Worm (Caenorhabditis elegans) whole organism, late embryonic: ENCODE data around the gene Y22F5A.11.

ENCODE experiments used
- C38D4.7 ChIP-seq: fragments of 200-800 bp; sonication (Bioruptor generic); optimal IDR thresholded peaks from 2 replicates; lab custom pipeline; 2018; ENCODE audit warnings: mild to moderate bottlenecking, missing genetic modification characterization, moderate library complexity, missing compliant biosample characterization
- T23F11.4 ChIP-seq: fragments of 200-800 bp; sonication (Bioruptor generic); optimal IDR thresholded peaks from 2 replicates; lab custom pipeline; 2018; ENCODE audit warnings: mild to moderate bottlenecking, missing genetic modification characterization, missing compliant biosample characterization
- Y22D7AL.16 ChIP-seq: sonication (generic microtip); optimal IDR thresholded peaks from 2 replicates; lab custom pipeline; 2016; ENCODE audit warnings: missing genetic modification characterization, missing compliant biosample characterization
- ahr-1 ChIP-seq: sonication (generic microtip); optimal IDR thresholded peaks from 2 replicates; lab custom pipeline; 2016; ENCODE audit warnings: missing genetic modification characterization, missing compliant biosample characterization
- ama-1 ChIP-seq: fragments of 150-350 bp; optimal IDR thresholded peaks from 2 replicates; lab custom pipeline; 2014
- ceh-30 ChIP-seq: fragments of 150-350 bp; optimal IDR thresholded peaks from 2 replicates; lab custom pipeline; 2014; ENCODE audit warnings: missing biosample characterization, missing genetic modification characterization
- ceh-31 ChIP-seq: sonication (generic microtip); optimal IDR thresholded peaks from 2 replicates; lab custom pipeline; 2016; ENCODE audit warnings: missing genetic modification characterization, missing compliant biosample characterization
- ceh-45 ChIP-seq: fragments of 200-800 bp; sonication (Bioruptor generic); IDR thresholded peaks from 2 replicates; pipeline ENCODE4 v1.3.6; 2022; ENCODE audit warnings: missing genetic modification reagents, missing genetic modification characterization, missing compliant biosample characterization
- ceh-6 ChIP-seq: fragments of 200-800 bp; sonication (Bioruptor generic); optimal IDR thresholded peaks from 2 replicates; lab custom pipeline; 2018; ENCODE audit warnings: mild to moderate bottlenecking, missing genetic modification characterization, missing compliant biosample characterization
- elt-2 ChIP-seq: sonication (generic microtip); optimal IDR thresholded peaks from 2 replicates; lab custom pipeline; 2016; ENCODE audit warnings: missing genetic modification reagents, missing genetic modification characterization, missing compliant biosample characterization
- elt-4 ChIP-seq: sonication (generic microtip); optimal IDR thresholded peaks from 2 replicates; lab custom pipeline; 2016; ENCODE audit warnings: missing genetic modification characterization, missing compliant biosample characterization
- eyg-1 ChIP-seq: sonication (generic microtip); optimal IDR thresholded peaks from 2 replicates; lab custom pipeline; 2016; ENCODE audit warnings: missing genotype, missing genetic modification characterization, missing compliant biosample characterization
- fkh-10 ChIP-seq: fragments of 150-350 bp; optimal IDR thresholded peaks from 2 replicates; lab custom pipeline; 2014; ENCODE audit warnings: missing biosample characterization, missing genetic modification reagents, missing genetic modification characterization
- fkh-6 ChIP-seq: sonication (generic microtip); optimal IDR thresholded peaks from 2 replicates; lab custom pipeline; 2016; ENCODE audit warnings: missing genetic modification characterization, missing compliant biosample characterization
- gmeb-2 ChIP-seq: sonication (generic microtip); optimal IDR thresholded peaks from 2 replicates; lab custom pipeline; 2016; ENCODE audit warnings: missing genetic modification characterization, inconsistent platforms, missing compliant biosample characterization
- hlh-15 ChIP-seq: sonication (generic microtip); optimal IDR thresholded peaks from 2 replicates; lab custom pipeline; 2016; ENCODE audit warnings: missing genetic modification characterization, missing compliant biosample characterization
- hlh-8 ChIP-seq: sonication (generic microtip); optimal IDR thresholded peaks from 2 replicates; lab custom pipeline; 2016; ENCODE audit warnings: missing genotype, missing genetic modification characterization, missing compliant biosample characterization
- lim-6 ChIP-seq: sonication (generic microtip); optimal IDR thresholded peaks from 2 replicates; lab custom pipeline; 2016; ENCODE audit warnings: missing genetic modification characterization, missing compliant biosample characterization
- nhr-232 ChIP-seq: sonication (generic microtip); optimal IDR thresholded peaks from 2 replicates; lab custom pipeline; 2016; ENCODE audit warnings: missing genetic modification characterization, missing compliant biosample characterization
- npax-4 ChIP-seq: sonication (generic microtip); optimal IDR thresholded peaks from 2 replicates; lab custom pipeline; 2016; ENCODE audit warnings: missing genetic modification characterization, missing compliant biosample characterization
- odd-2 ChIP-seq: sonication (generic microtip); optimal IDR thresholded peaks from 2 replicates; lab custom pipeline; 2017; ENCODE audit warnings: antibody characterized with exemption, mild to moderate bottlenecking, missing genetic modification characterization, missing compliant biosample characterization
- pag-3 ChIP-seq: sonication (generic microtip); optimal IDR thresholded peaks from 2 replicates; lab custom pipeline; 2016; ENCODE audit warnings: missing compliant biosample characterization, missing genetic modification characterization, borderline replicate concordance
- pat-9 ChIP-seq: fragments of 200-800 bp; sonication (Bioruptor generic); optimal IDR thresholded peaks from 2 replicates; lab custom pipeline; 2018; ENCODE audit warnings: mild to moderate bottlenecking, missing genetic modification characterization, moderate library complexity, missing compliant biosample characterization
- pax-1 ChIP-seq: fragments of 150-350 bp; optimal IDR thresholded peaks from 2 replicates; lab custom pipeline; 2014; ENCODE audit warnings: missing biosample characterization, missing genetic modification characterization
- pha-2 ChIP-seq: sonication (generic microtip); optimal IDR thresholded peaks from 2 replicates; lab custom pipeline; 2017; ENCODE audit warnings: mild to moderate bottlenecking, missing genetic modification characterization, missing compliant biosample characterization
- ref-2 ChIP-seq: sonication (generic microtip); optimal IDR thresholded peaks from 2 replicates; lab custom pipeline; 2016; ENCODE audit warnings: missing genetic modification characterization, missing compliant biosample characterization
- rnt-1 ChIP-seq: sonication (generic microtip); optimal IDR thresholded peaks from 2 replicates; lab custom pipeline; 2016; ENCODE audit warnings: missing genetic modification characterization, missing compliant biosample characterization
- sdc-2 ChIP-seq: sonication (generic microtip); optimal IDR thresholded peaks from 2 replicates; lab custom pipeline; 2016; ENCODE audit warnings: missing genotype, missing genetic modification characterization, missing compliant biosample characterization
- sox-2 ChIP-seq: fragments of 200-800 bp; sonication (Bioruptor generic); IDR thresholded peaks from 2 replicates; pipeline ENCODE4 v1.3.6; 2022; ENCODE audit warnings: missing genetic modification reagents, missing genetic modification characterization, missing compliant biosample characterization
- sox-4 ChIP-seq: sonication (generic microtip); optimal IDR thresholded peaks from 2 replicates; lab custom pipeline; 2017; ENCODE audit warnings: mild to moderate bottlenecking, missing genetic modification characterization, inconsistent platforms, missing compliant biosample characterization
- unc-3 ChIP-seq, 2 experiments: fragments of 200-800 bp in 1 of 2; sonication (Bioruptor generic) in 1 of 2; sonication (generic microtip) in 1 of 2; conservative IDR thresholded peaks in 1 of 2; optimal IDR thresholded peaks in 1 of 2; 2 replicates each; pipeline versions ENCODE4 v1.3.6 to Lab custom; 2016 to 2022; ENCODE audit warnings: missing compliant biosample characterization in 2 of 2, missing genetic modification characterization in 2 of 2, missing genetic modification reagents in 1 of 2
- unc-42 ChIP-seq: sonication (generic microtip); optimal IDR thresholded peaks from 2 replicates; lab custom pipeline; 2016; ENCODE audit warnings: missing genotype, missing genetic modification characterization, missing compliant biosample characterization
- unc-86 ChIP-seq: sonication (generic microtip); optimal IDR thresholded peaks from 2 replicates; lab custom pipeline; 2016; ENCODE audit warnings: missing genetic modification characterization, missing compliant biosample characterization
- ztf-16 ChIP-seq: sonication (generic microtip); optimal IDR thresholded peaks from 2 replicates; lab custom pipeline; 2017; ENCODE audit warnings: missing genetic modification characterization, missing compliant biosample characterization

Y22F5A.11 gene

ce11 chrV:10317294-10317693 lies 41.8 kb upstream of the Y22F5A.11 start, which contains the start of gene asps-1:
Gene asps-1 (minus strand): TSS chrV:10317394.
- no peak for TF ChIP-seq npax-4
- TF ChIP-seq ceh-45 = no peak
- TF ChIP-seq hlh-15 (tag; lab: Kevin White, UChicago) = no peak
- TF ChIP-seq ama-1 (lab: Kevin White, UChicago) = no peak
- TF ChIP-seq pha-2 (tag; lab: Kevin White, UChicago) = no peak
- no peak for TF ChIP-seq elt-2 (tag; lab: Kevin White, UChicago)
- TF ChIP-seq C38D4.7 (GFP tag; lab: Kevin White, UChicago) = no peak
- TF ChIP-seq pax-1 (tag; lab: Kevin White, UChicago) = no peak
- no peak for TF ChIP-seq ceh-30 (tag; lab: Kevin White, UChicago)
- TF ChIP-seq sox-2 (GFP tag; lab: Robert Waterston, UW) = no peak
- no peak for TF ChIP-seq rnt-1 (tag; lab: Kevin White, UChicago)

ce11 chrV:10314371-10314770 lies 38.9 kb upstream of the Y22F5A.11 start, which contains the start of gene trx-2:
Gene trx-2 (plus strand): TSS chrV:10314671.
- TF ChIP-seq odd-2 (tag; lab: Kevin White, UChicago) (no peak), unc-86 (no peak), unc-3 (GFP tag; conservative IDR thresholded peaks at IDR 0.05; lab: Robert Waterston, UW) (no peak), unc-3 (tag; optimal IDR thresholded peaks at IDR 0.05; lab: Kevin White, UChicago) (no peak), pha-2 (tag; lab: Kevin White, UChicago) (no peak), gmeb-2 (tag; lab: Kevin White, UChicago) (no peak), T23F11.4 (GFP tag; lab: Kevin White, UChicago) (no peak), lim-6 (tag; lab: Kevin White, UChicago) (no peak), ahr-1 (tag; lab: Kevin White, UChicago) (no peak)

DNA sequence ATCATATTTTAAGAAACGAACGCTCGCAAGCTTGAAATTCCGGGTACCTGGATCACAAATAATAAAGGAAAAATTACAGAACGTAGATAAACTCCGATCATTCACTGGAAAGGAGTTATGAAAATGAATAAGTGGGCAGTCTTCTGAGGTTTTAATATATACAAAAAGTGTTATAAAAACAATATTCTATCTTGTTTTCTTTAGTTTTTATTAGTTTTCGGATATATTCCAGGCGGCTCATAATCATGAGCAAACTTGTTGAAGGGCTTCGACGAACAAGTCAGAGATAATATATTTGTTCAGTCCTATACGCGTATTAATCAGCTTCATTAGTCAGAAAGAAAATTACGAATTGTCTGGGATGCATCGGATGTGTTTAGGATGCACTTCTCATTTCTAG lies 38.5 kb upstream of the Y22F5A.11 start, which contains the start of gene gcy-6:
Gene gcy-6 (minus strand): TSS at position 101 of the 400 bp plus-strand sequence.
- TF ChIP-seq ceh-6 (GFP tag; lab: Kevin White, UChicago) (no peak), pag-3 (no peak), sdc-2 (no peak), ztf-16 (tag; lab: Kevin White, UChicago) (no peak), Y22D7AL.16 (tag; lab: Kevin White, UChicago) (no peak), nhr-232 (no peak), fkh-10 (GFP tag; lab: Kevin White, UChicago) (no peak)
- TF ChIP-seq, all 69 proteins: peak for 0

DNA sequence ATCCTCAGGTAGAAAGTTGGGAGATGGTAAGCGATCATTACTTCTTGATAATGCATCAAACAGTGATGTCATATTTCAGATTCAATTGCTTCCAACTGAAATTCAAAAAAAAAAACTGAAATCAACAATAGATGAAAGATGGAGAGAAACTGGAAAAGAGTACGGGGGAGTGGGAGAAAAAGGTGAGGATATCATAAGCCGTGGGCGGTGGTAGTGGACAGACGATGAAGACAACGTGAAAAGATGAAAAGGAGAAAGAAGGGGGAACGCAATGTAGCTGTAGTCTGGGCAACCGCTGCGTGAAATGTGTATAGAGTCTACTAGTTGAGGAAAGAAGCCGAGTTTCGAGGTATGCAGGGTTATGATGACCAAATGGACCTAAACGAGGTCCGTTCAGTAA lies 31.8 kb upstream of the Y22F5A.11 start, which contains the start of gene che-12:
Gene che-12 (minus strand): TSS at position 101 of the 400 bp plus-strand sequence.
- TF ChIP-seq hlh-8 (tag; lab: Kevin White, UChicago) = no peak
- TF ChIP-seq ref-2 (tag; lab: Kevin White, UChicago) = no peak
- TF ChIP-seq eyg-1 (tag; lab: Kevin White, UChicago) = no peak
- no peak for TF ChIP-seq unc-42 (tag; lab: Kevin White, UChicago)

ce11 chrV:10297099-10297498 lies 21.7 kb upstream of the Y22F5A.11 start, which contains the start of gene B0024.4:
Gene B0024.4 (plus strand): TSS chrV:10297399.
- no peak for TF ChIP-seq sox-4 (tag; lab: Kevin White, UChicago)
- TF ChIP-seq pat-9 (tag; lab: Kevin White, UChicago) = no peak
- TF ChIP-seq elt-4 (tag; lab: Kevin White, UChicago) = no peak
- TF ChIP-seq ceh-31 (tag; lab: Kevin White, UChicago) = no peak
- no peak for TF ChIP-seq fkh-6 (tag; lab: Kevin White, UChicago)
